Worm (Caenorhabditis elegans) whole organism, L1 larva: ENCODE results near the gene ani-2.

Experiments
- C04F5.9 ChIP-seq: sonication (generic microtip); optimal IDR thresholded peaks from 2 replicates; lab custom pipeline; 2016; ENCODE audit warnings: missing genetic modification characterization, missing compliant biosample characterization
- F16B12.6 ChIP-seq: fragments of 150-350 bp; optimal IDR thresholded peaks from 2 replicates; lab custom pipeline; 2014; ENCODE audit warnings: missing biosample characterization, missing genetic modification characterization
- Y116A8C.19 ChIP-seq: sonication (generic microtip); optimal IDR thresholded peaks from 2 replicates; lab custom pipeline; 2016; ENCODE audit warnings: missing compliant biosample characterization, missing genetic modification characterization, borderline replicate concordance
- aha-1 ChIP-seq: fragments of 150-350 bp; optimal IDR thresholded peaks from 2 replicates; lab custom pipeline; 2014; ENCODE audit warnings: missing biosample characterization, missing genetic modification characterization
- aly-2 ChIP-seq: fragments of 150-350 bp; optimal IDR thresholded peaks from 2 replicates; lab custom pipeline; 2014; ENCODE audit warnings: missing biosample characterization, missing genetic modification characterization
- ama-1 ChIP-seq: fragments of 150-350 bp; optimal IDR thresholded peaks from 2 replicates; lab custom pipeline; 2014
- blmp-1 ChIP-seq: fragments of 150-350 bp; optimal IDR thresholded peaks from 2 replicates; lab custom pipeline; 2014; ENCODE audit warnings: missing biosample characterization, missing genetic modification characterization
- ceh-63 ChIP-seq: fragments of 200-800 bp; sonication (Bioruptor generic); optimal IDR thresholded peaks from 2 replicates; lab custom pipeline; 2018; ENCODE audit warnings: mild to moderate bottlenecking, missing genetic modification characterization, missing compliant biosample characterization
- ceh-82 ChIP-seq, 3 experiments: fragments of 150-350 bp in 1 of 3; sonication (generic microtip) in 2 of 3; optimal IDR thresholded peaks; 2 replicates each; lab custom pipeline; 2014 to 2017; ENCODE audit warnings: missing biosample characterization in 3 of 3, missing genetic modification characterization in 3 of 3
- ceh-88 ChIP-seq: fragments of 200-800 bp; sonication (Bioruptor generic); IDR thresholded peaks from 2 replicates; pipeline ENCODE4 v1.3.6; 2022; ENCODE audit warnings: missing genetic modification characterization, missing compliant biosample characterization
- dpl-1 ChIP-seq, 3 experiments: fragments of 150-350 bp in 2 of 3; sonication (generic microtip) in 1 of 3; optimal IDR thresholded peaks; 2 replicates each; lab custom pipeline; 2014 to 2017; ENCODE audit warnings: missing biosample characterization in 3 of 3, missing genetic modification characterization in 3 of 3, missing genetic modification reagents in 3 of 3
- efl-3 ChIP-seq: fragments of 200-800 bp; sonication (Bioruptor generic); optimal IDR thresholded peaks from 2 replicates; lab custom pipeline; 2018; ENCODE audit warnings: mild to moderate bottlenecking, missing genetic modification characterization, missing compliant biosample characterization
- egl-27 ChIP-seq, 2 experiments: fragments of 150-350 bp in 1 of 2; sonication (generic microtip); optimal IDR thresholded peaks; 3 replicates each; lab custom pipeline; 2017 to 2018; ENCODE audit warnings: missing biosample characterization in 2 of 2, missing genetic modification characterization in 2 of 2, missing genetic modification reagents in 2 of 2
- elt-2 ChIP-seq: sonication (generic microtip); optimal IDR thresholded peaks from 2 replicates; lab custom pipeline; 2016; ENCODE audit warnings: missing genetic modification characterization, mild to moderate bottlenecking, inconsistent platforms, missing compliant biosample characterization, missing genetic modification reagents
- elt-3 ChIP-seq, 6 experiments: fragments of 150-350 bp in 1 of 6; sonication (generic microtip); optimal IDR thresholded peaks; 2 replicates each; lab custom pipeline; 2017 to 2018; ENCODE audit warnings: missing biosample characterization in 6 of 6, missing genetic modification characterization in 6 of 6, inconsistent platforms in 1 of 6
- fkh-8 ChIP-seq: sonication (generic microtip); optimal IDR thresholded peaks from 2 replicates; lab custom pipeline; 2016; ENCODE audit warnings: mild to moderate bottlenecking, missing genetic modification characterization, missing compliant biosample characterization
- fos-1 ChIP-seq: fragments of 150-350 bp; optimal IDR thresholded peaks from 2 replicates; lab custom pipeline; 2014; ENCODE audit warnings: missing biosample characterization, missing genetic modification characterization
- grh-1 ChIP-seq: fragments of 200-800 bp; sonication (Bioruptor generic); IDR thresholded peaks from 2 replicates; pipeline ENCODE4 v1.3.6; 2022; ENCODE audit warnings: missing genetic modification reagents, missing genetic modification characterization, missing compliant biosample characterization
- hlh-17 ChIP-seq: fragments of 200-800 bp; sonication (Bioruptor generic); optimal IDR thresholded peaks from 2 replicates; lab custom pipeline; 2018; ENCODE audit warnings: missing genetic modification characterization, mild to moderate bottlenecking, missing compliant biosample characterization, moderate library complexity, borderline replicate concordance
- hlh-4 ChIP-seq: sonication (generic microtip); optimal IDR thresholded peaks from 2 replicates; lab custom pipeline; 2016; ENCODE audit warnings: mild to moderate bottlenecking, missing genetic modification characterization, missing compliant biosample characterization
- hpl-2 ChIP-seq: fragments of 150-350 bp; optimal IDR thresholded peaks from 2 replicates; lab custom pipeline; 2014; ENCODE audit warnings: missing biosample characterization, missing genetic modification reagents, missing genetic modification characterization
- irx-1 ChIP-seq: sonication (generic microtip); optimal IDR thresholded peaks from 2 replicates; lab custom pipeline; 2016; ENCODE audit warnings: missing genetic modification characterization, missing compliant biosample characterization
- jun-1 ChIP-seq: fragments of 150-350 bp; optimal IDR thresholded peaks from 2 replicates; lab custom pipeline; 2014; ENCODE audit warnings: missing biosample characterization, missing genetic modification reagents, missing genetic modification characterization
- lin-13 ChIP-seq: fragments of 150-350 bp; optimal IDR thresholded peaks from 2 replicates; lab custom pipeline; 2014; ENCODE audit warnings: missing biosample characterization, missing genetic modification reagents, missing genetic modification characterization
- lin-15B ChIP-seq: fragments of 150-350 bp; sonication (generic microtip); optimal IDR thresholded peaks from 3 replicates; lab custom pipeline; 2014; ENCODE audit warnings: missing biosample characterization, missing genetic modification characterization
- lin-35 ChIP-seq, 2 experiments: fragments of 150-350 bp; optimal IDR thresholded peaks; 2 replicates each; lab custom pipeline; 2014; ENCODE audit warnings: missing biosample characterization in 2 of 2, missing genetic modification characterization in 2 of 2, missing genetic modification reagents in 2 of 2
- lin-39 ChIP-seq: fragments of 150-350 bp; optimal IDR thresholded peaks from 2 replicates; lab custom pipeline; 2014; ENCODE audit warnings: missing biosample characterization, missing genetic modification reagents, missing genetic modification characterization
- lir-3 ChIP-seq: sonication (generic microtip); optimal IDR thresholded peaks from 2 replicates; lab custom pipeline; 2016; ENCODE audit warnings: mild to moderate bottlenecking, missing genetic modification characterization, moderate library complexity, missing compliant biosample characterization; ENCODE audit not compliant: poor library complexity
- mep-1 ChIP-seq: fragments of 150-350 bp; optimal IDR thresholded peaks from 2 replicates; lab custom pipeline; 2014; ENCODE audit warnings: missing biosample characterization, missing genetic modification characterization
- nhr-11 ChIP-seq: fragments of 150-350 bp; optimal IDR thresholded peaks from 2 replicates; lab custom pipeline; 2014; ENCODE audit warnings: missing biosample characterization, missing genetic modification characterization
- nhr-12 ChIP-seq: sonication (generic microtip); optimal IDR thresholded peaks from 2 replicates; lab custom pipeline; 2017; ENCODE audit warnings: missing biosample characterization, missing genetic modification characterization
- nhr-20 ChIP-seq: sonication (generic microtip); optimal IDR thresholded peaks from 2 replicates; lab custom pipeline; 2016; ENCODE audit warnings: mild to moderate bottlenecking, missing genetic modification characterization, missing compliant biosample characterization
- nhr-47 ChIP-seq: sonication (generic microtip); optimal IDR thresholded peaks from 2 replicates; lab custom pipeline; 2016; ENCODE audit warnings: mild to moderate bottlenecking, missing genetic modification characterization, moderate library complexity, missing compliant biosample characterization
- nhr-71 ChIP-seq: sonication (generic microtip); optimal IDR thresholded peaks from 2 replicates; lab custom pipeline; 2016; ENCODE audit warnings: mild to moderate bottlenecking, missing genetic modification characterization, moderate library complexity, missing compliant biosample characterization
- nhr-76 ChIP-seq: sonication (generic microtip); optimal IDR thresholded peaks from 2 replicates; lab custom pipeline; 2017; ENCODE audit warnings: missing biosample characterization, missing genetic modification characterization
- nhr-77 ChIP-seq: fragments of 150-350 bp; optimal IDR thresholded peaks from 2 replicates; lab custom pipeline; 2014; ENCODE audit warnings: missing biosample characterization, missing genetic modification characterization
- nhr-84 ChIP-seq: sonication (generic microtip); optimal IDR thresholded peaks from 2 replicates; lab custom pipeline; 2017; ENCODE audit warnings: missing biosample characterization, missing genetic modification characterization
- nhr-90 ChIP-seq: sonication (generic microtip); optimal IDR thresholded peaks from 2 replicates; lab custom pipeline; 2016; ENCODE audit warnings: mild to moderate bottlenecking, missing genetic modification characterization, missing compliant biosample characterization; ENCODE audit not compliant: poor library complexity
- pax-3 ChIP-seq: fragments of 200-800 bp; sonication (Bioruptor generic); optimal IDR thresholded peaks from 2 replicates; lab custom pipeline; 2018; ENCODE audit warnings: mild to moderate bottlenecking, missing genetic modification characterization, moderate library complexity, missing compliant biosample characterization
- pqm-1 ChIP-seq: sonication (generic microtip); optimal IDR thresholded peaks from 3 replicates; lab custom pipeline; 2017; ENCODE audit warnings: missing biosample characterization, missing genetic modification characterization
- rnt-1 ChIP-seq: sonication (generic microtip); optimal IDR thresholded peaks from 2 replicates; lab custom pipeline; 2016; ENCODE audit warnings: mild to moderate bottlenecking, missing genetic modification characterization, moderate library complexity, missing compliant biosample characterization
- snpc-4 ChIP-seq: fragments of 150-350 bp; optimal IDR thresholded peaks from 2 replicates; lab custom pipeline; 2014; ENCODE audit warnings: missing biosample characterization, missing genetic modification characterization
- snu-23 ChIP-seq: sonication (generic microtip); optimal IDR thresholded peaks from 2 replicates; lab custom pipeline; 2016; ENCODE audit warnings: missing genetic modification characterization, missing compliant biosample characterization
- sptf-1 ChIP-seq: fragments of 150-350 bp; optimal IDR thresholded peaks from 2 replicates; lab custom pipeline; 2014; ENCODE audit warnings: missing biosample characterization, missing genetic modification characterization
- sup-37 ChIP-seq: fragments of 200-800 bp; sonication (Bioruptor generic); optimal IDR thresholded peaks from 2 replicates; lab custom pipeline; 2018; ENCODE audit warnings: mild to moderate bottlenecking, missing genetic modification characterization, missing compliant biosample characterization
- swsn-7 ChIP-seq: sonication (generic microtip); optimal IDR thresholded peaks from 2 replicates; lab custom pipeline; 2016; ENCODE audit warnings: missing genetic modification characterization, missing compliant biosample characterization
- tbx-2 ChIP-seq: sonication (generic microtip); optimal IDR thresholded peaks from 2 replicates; lab custom pipeline; 2016; ENCODE audit warnings: missing genetic modification characterization, missing compliant biosample characterization
- unc-62 ChIP-seq: fragments of 150-350 bp; optimal IDR thresholded peaks from 2 replicates; lab custom pipeline; 2014; ENCODE audit warnings: missing biosample characterization, missing genetic modification reagents, missing genetic modification characterization
- unc-86 ChIP-seq: sonication (generic microtip); optimal IDR thresholded peaks from 2 replicates; lab custom pipeline; 2016; ENCODE audit warnings: missing genetic modification characterization, missing compliant biosample characterization
- unc-98 ChIP-seq: fragments of 200-800 bp; sonication (Bioruptor generic); IDR thresholded peaks from 2 replicates; pipeline ENCODE4 v1.3.6; 2022; ENCODE audit warnings: missing genetic modification characterization, missing compliant biosample characterization
- vab-15 ChIP-seq: sonication (generic microtip); optimal IDR thresholded peaks from 2 replicates; lab custom pipeline; 2017; ENCODE audit warnings: missing genotype, mild to moderate bottlenecking, missing genetic modification characterization, missing compliant biosample characterization
- zag-1 ChIP-seq: fragments of 150-350 bp; optimal IDR thresholded peaks from 2 replicates; lab custom pipeline; 2014; ENCODE audit warnings: missing biosample characterization, missing genetic modification characterization
- zip-4 ChIP-seq: fragments of 200-800 bp; sonication (Bioruptor generic); optimal IDR thresholded peaks from 2 replicates; lab custom pipeline; 2018; ENCODE audit warnings: mild to moderate bottlenecking, missing genetic modification characterization, moderate library complexity, missing compliant biosample characterization

ani-2 gene

ce11 chrII:6360822-6361221 is 4.3 kb downstream of the ani-2 start, which contains the start of gene K10B2.4 (continued):
- TF ChIP-seq unc-86 (tag; lab: Kevin White, UChicago) = peak; percentile 31
- TF ChIP-seq rnt-1 = peak; percentile 78
- TF ChIP-seq unc-98 (GFP tag; lab: Robert Waterston, UW) = no peak
- TF ChIP-seq sup-37 (GFP tag; lab: Kevin White, UChicago) = no peak
- TF ChIP-seq pax-3 (tag; lab: Kevin White, UChicago) = no peak
- peak; percentile 70 to 87 for TF ChIP-seq lin-35 (GFP tag; optimal IDR thresholded peaks at IDR 0.05; lab: Kevin White, UChicago)
- TF ChIP-seq mep-1 = peak; percentile 65
- TF ChIP-seq grh-1 (GFP tag; lab: Robert Waterston, UW) = 0 out of 2 replicates have a peak, but pooled peaks have one; percentile 34
- TF ChIP-seq elt-2 (tag; lab: Kevin White, UChicago) = no peak
- peak; percentile 9 for TF ChIP-seq hpl-2 (GFP tag; lab: Kevin White, UChicago)
- TF ChIP-seq nhr-12 (tag; lab: Kevin White, UChicago) = no peak
- no peak for TF ChIP-seq zag-1 (tag; lab: Kevin White, UChicago)
- peak; percentile 49 for TF ChIP-seq nhr-77 (tag; lab: Kevin White, UChicago)
- no peak for TF ChIP-seq hlh-17 (GFP tag; lab: Kevin White, UChicago)
- no peak for TF ChIP-seq nhr-76
- peak; percentile 94 for TF ChIP-seq blmp-1 (tag; lab: Kevin White, UChicago)
- TF ChIP-seq pqm-1 (tag; lab: Kevin White, UChicago) = no peak
- TF ChIP-seq F16B12.6 (tag; lab: Kevin White, UChicago) = peak; percentile 14
- TF ChIP-seq ceh-63 (GFP tag; lab: Kevin White, UChicago) = no peak
- no peak for TF ChIP-seq vab-15 (tag; lab: Kevin White, UChicago)
- peak; percentile 35 to 50 (median 40) for TF ChIP-seq ceh-82 (tag; optimal IDR thresholded peaks at IDR 0.05; lab: Kevin White, UChicago)
- TF ChIP-seq nhr-20 (tag; lab: Kevin White, UChicago) = peak; percentile 82
- TF ChIP-seq zip-4 (GFP tag; lab: Kevin White, UChicago) = no peak
- peak; percentile 3 for TF ChIP-seq lir-3 (tag; lab: Kevin White, UChicago)
- peak; percentile 53 for TF ChIP-seq snpc-4
- peak; percentile 36 for TF ChIP-seq fos-1 (tag; lab: Kevin White, UChicago)
- no peak for TF ChIP-seq egl-27 (tag; optimal IDR thresholded peaks at IDR 0.05; lab: Kevin White, UChicago)
- TF ChIP-seq ceh-88 (GFP tag; lab: Robert Waterston, UW) = no peak
- TF ChIP-seq lin-15B = peak; percentile 12
- TF ChIP-seq tbx-2 = peak; percentile 62
- peak; percentile 23 for TF ChIP-seq irx-1 (tag; lab: Kevin White, UChicago)
- TF ChIP-seq unc-62 (GFP tag; lab: Kevin White, UChicago) = no peak
- TF ChIP-seq nhr-47 = peak; percentile 74
- no peak for TF ChIP-seq hlh-4 (tag; lab: Kevin White, UChicago)
- TF ChIP-seq elt-3 (tag; optimal IDR thresholded peaks at IDR 0.05; lab: Kevin White, UChicago) = peak in 1 of 6 experiments; percentile 37
- no peak for TF ChIP-seq jun-1 (tag; lab: Kevin White, UChicago)
- TF ChIP-seq nhr-90 = peak; percentile 54
- peak; percentile 65 for TF ChIP-seq lin-13 (GFP tag; lab: Kevin White, UChicago)
- TF ChIP-seq fkh-8 (tag; lab: Kevin White, UChicago) = peak; percentile 6
- TF ChIP-seq dpl-1 (GFP tag; optimal IDR thresholded peaks at IDR 0.05; lab: Kevin White, UChicago) = peak; percentile 56 to 77 (median 75)
- peak; percentile 22 for TF ChIP-seq ama-1 (lab: Kevin White, UChicago)
- TF ChIP-seq snu-23 (GFP tag; lab: Kevin White, UChicago) = peak; percentile 83
- TF ChIP-seq nhr-11 (tag; lab: Kevin White, UChicago) = no peak
- TF ChIP-seq Y116A8C.19 (tag; lab: Kevin White, UChicago) = no peak
- TF ChIP-seq sptf-1 (tag; lab: Kevin White, UChicago) = no peak
- TF ChIP-seq aha-1 (tag; lab: Kevin White, UChicago) = no peak
- TF ChIP-seq swsn-7 (tag; lab: Kevin White, UChicago) = peak; percentile 72
- no peak for TF ChIP-seq nhr-84 (tag; lab: Kevin White, UChicago)
- no peak for TF ChIP-seq efl-3 (GFP tag; lab: Kevin White, UChicago)
- TF ChIP-seq aly-2 (tag; lab: Kevin White, UChicago) = no peak
- TF ChIP-seq lin-39 (tag; lab: Kevin White, UChicago) = peak; percentile 15
- TF ChIP-seq C04F5.9 (tag; lab: Kevin White, UChicago) = peak; percentile 5
- peak; percentile 77 for TF ChIP-seq nhr-71 (tag; lab: Kevin White, UChicago)
